Worm (Caenorhabditis elegans): Measurements from ENCODE around the gene str-246.

Gene str-246

DNA sequence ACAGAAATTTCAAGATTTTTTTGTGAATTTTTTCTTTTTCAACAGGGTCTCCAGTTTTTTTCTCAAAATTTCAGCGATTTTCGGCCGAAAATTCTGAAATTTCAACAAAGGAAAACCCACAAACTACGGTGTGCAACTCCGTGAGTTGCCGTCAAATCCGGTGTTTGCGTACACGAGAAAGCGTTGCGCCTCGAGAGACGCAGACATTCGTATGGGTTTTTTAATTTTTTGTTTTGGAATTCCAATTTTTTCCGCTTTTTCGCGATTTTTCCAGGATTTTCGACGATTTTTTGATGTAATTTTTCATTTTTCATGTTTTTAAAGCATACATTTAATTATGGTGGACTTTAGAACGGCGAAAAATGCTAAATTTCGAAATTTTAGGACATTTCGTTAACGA is 41.4 kb upstream of the str-246 start (continued):
- peak; percentile 46 for TF ChIP-seq snpc-4 (tag; optimal IDR thresholded peaks at IDR 0.05)
- no peak for TF ChIP-seq ceh-16 (tag; optimal IDR thresholded peaks at IDR 0.05)
- TF ChIP-seq sem-4 (tag; optimal IDR thresholded peaks at IDR 0.05) = peak; percentile 7
- TF ChIP-seq nhr-129 (tag; optimal IDR thresholded peaks at IDR 0.05) = peak; percentile 55
- TF ChIP-seq dmd-4 (tag; optimal IDR thresholded peaks at IDR 0.05) = no peak

DNA sequence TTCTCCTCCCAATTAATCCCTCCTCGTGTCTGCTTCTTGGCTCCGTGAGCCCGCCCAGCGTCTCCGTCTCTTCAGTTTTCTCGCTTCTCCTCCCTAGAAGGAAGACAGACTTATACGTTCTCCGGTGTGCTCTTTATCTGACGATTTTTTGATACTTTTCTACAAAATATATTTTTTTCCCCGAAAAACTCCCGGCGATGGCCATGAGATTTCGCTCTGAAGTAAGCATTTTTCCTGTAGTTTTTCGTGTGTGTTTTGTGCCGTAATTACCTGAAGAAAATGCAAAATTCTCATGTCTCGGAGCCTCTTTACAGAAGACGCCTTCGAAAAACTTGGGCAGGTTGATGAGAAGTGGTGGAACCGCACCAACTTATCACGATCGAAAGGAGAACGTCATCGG is 40.9 kb upstream of the str-246 start, which contains the start of gene spat-2:
Gene spat-2, plus strand, starts transcription at position 301 of the 400 bp plus-strand sequence.
- TF ChIP-seq snpc-4 (tag; optimal IDR thresholded peaks at IDR 0.05) (no peak), lin-39 (tag; optimal IDR thresholded peaks at IDR 0.05) (no peak), aly-2 (tag; optimal IDR thresholded peaks at IDR 0.05) (no peak), dmd-4 (tag; optimal IDR thresholded peaks at IDR 0.05) (no peak), nhr-6 (tag; optimal IDR thresholded peaks at IDR 0.05) (no peak), alr-1 (tag; optimal IDR thresholded peaks at IDR 0.05) (no peak), nhr-25 (tag; optimal IDR thresholded peaks at IDR 0.05) (no peak), lin-13 (GFP tag; optimal IDR thresholded peaks at IDR 0.05) (no peak)

- TF ChIP-seq alr-1 (tag; optimal IDR thresholded peaks at IDR 0.05) (no peak), C34F6.9 (tag; optimal IDR thresholded peaks at IDR 0.05) (peak; percentile 73), nhr-6 (tag; optimal IDR thresholded peaks at IDR 0.05) (no peak), nhr-129 (tag; optimal IDR thresholded peaks at IDR 0.05) (peak; percentile 68), elt-3 (tag; optimal IDR thresholded peaks at IDR 0.05) (no peak), lsy-2 (tag; optimal IDR thresholded peaks at IDR 0.05) (peak in 1 of 2 experiments; percentile 63), unc-55 (GFP tag; optimal IDR thresholded peaks at IDR 0.05) (peak; percentile 91), zag-1 (tag; optimal IDR thresholded peaks at IDR 0.05) (peak; percentile 23), fos-1 (tag; optimal IDR thresholded peaks at IDR 0.05) (peak; percentile 5)
These were observed 38.3 kb upstream of the str-246 start for ce11 chrIII:11039250-11039649.

DNA sequence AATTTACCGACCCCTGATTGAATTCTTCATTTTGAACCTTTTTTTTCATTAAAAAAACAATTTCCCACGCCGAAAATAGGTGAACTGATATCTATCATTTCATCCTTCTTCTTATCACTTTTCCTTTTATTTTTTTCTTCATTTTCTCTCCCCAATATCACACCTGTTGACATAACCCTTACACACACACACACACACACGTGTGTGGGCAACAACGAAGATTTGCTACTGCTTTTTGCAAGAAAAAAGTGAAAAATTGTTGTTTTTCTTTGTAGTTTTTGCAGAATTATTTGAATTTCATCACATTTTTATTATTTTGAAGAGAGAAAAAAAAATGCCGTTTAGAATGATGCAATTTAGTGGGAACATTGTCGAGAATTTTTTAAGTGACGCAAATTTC is 36.9 kb upstream of the str-246 start:
- TF ChIP-seq Y55F3AM.14 (GFP tag; optimal IDR thresholded peaks at IDR 0.05) (no peak), fos-1 (tag; optimal IDR thresholded peaks at IDR 0.05) (peak; percentile 28), lin-39 (tag; optimal IDR thresholded peaks at IDR 0.05) (no peak), C34F6.9 (tag; optimal IDR thresholded peaks at IDR 0.05) (no peak), ceh-16 (tag; optimal IDR thresholded peaks at IDR 0.05) (no peak), mdl-1 (tag; optimal IDR thresholded peaks at IDR 0.05) (no peak), ama-1 (optimal IDR thresholded peaks at IDR 0.05) (no peak), lsy-2 (tag; optimal IDR thresholded peaks at IDR 0.05) (peak in 1 of 2 experiments; percentile 6), zag-1 (tag; optimal IDR thresholded peaks at IDR 0.05) (no peak), lin-13 (GFP tag; optimal IDR thresholded peaks at IDR 0.05) (no peak), sma-3 (GFP tag; optimal IDR thresholded peaks at IDR 0.05) (no peak), mab-5 (tag; optimal IDR thresholded peaks at IDR 0.05) (no peak), ztf-11 (tag; optimal IDR thresholded peaks at IDR 0.05) (no peak), nhr-25 (tag; optimal IDR thresholded peaks at IDR 0.05) (no peak), blmp-1 (tag; optimal IDR thresholded peaks at IDR 0.05; ENCODE audit: insufficient read depth) (peak; percentile 2), F13H6.1 (tag; optimal IDR thresholded peaks at IDR 0.05) (no peak), R02D3.7 (tag; optimal IDR thresholded peaks at IDR 0.05) (no peak), nhr-6 (tag; optimal IDR thresholded peaks at IDR 0.05) (no peak), ztf-4 (tag; optimal IDR thresholded peaks at IDR 0.05) (no peak), elt-3 (tag; optimal IDR thresholded peaks at IDR 0.05) (no peak), elt-1 (tag; optimal IDR thresholded peaks at IDR 0.05) (no peak), nhr-129 (tag; optimal IDR thresholded peaks at IDR 0.05) (peak; percentile 12), lin-11 (tag; optimal IDR thresholded peaks at IDR 0.05) (no peak), mbf-1 (tag; optimal IDR thresholded peaks at IDR 0.05) (no peak), ceh-82 (tag; optimal IDR thresholded peaks at IDR 0.05) (no peak), alr-1 (tag; optimal IDR thresholded peaks at IDR 0.05) (no peak), skn-1 (tag; optimal IDR thresholded peaks at IDR 0.05) (no peak)

- TF ChIP-seq unc-55 (GFP tag; optimal IDR thresholded peaks at IDR 0.05) (no peak), R02D3.7 (tag; optimal IDR thresholded peaks at IDR 0.05) (no peak), nhr-11 (tag; optimal IDR thresholded peaks at IDR 0.05) (no peak), ZK546.5 (tag; optimal IDR thresholded peaks at IDR 0.05) (no peak), unc-39 (tag; optimal IDR thresholded peaks at IDR 0.05) (no peak), nhr-77 (tag; optimal IDR thresholded peaks at IDR 0.05) (no peak), nhr-12 (tag; optimal IDR thresholded peaks at IDR 0.05) (no peak), aly-2 (tag; optimal IDR thresholded peaks at IDR 0.05) (no peak)
These were observed 32.3 kb upstream of the str-246 start for ce11 chrIII:11045196-11045595.

Data from whole organism, L2 larva.